Fruit fly (Drosophila melanogaster): ENCODE measurements around the gene CG17896.

Gene CG17896

DNA sequence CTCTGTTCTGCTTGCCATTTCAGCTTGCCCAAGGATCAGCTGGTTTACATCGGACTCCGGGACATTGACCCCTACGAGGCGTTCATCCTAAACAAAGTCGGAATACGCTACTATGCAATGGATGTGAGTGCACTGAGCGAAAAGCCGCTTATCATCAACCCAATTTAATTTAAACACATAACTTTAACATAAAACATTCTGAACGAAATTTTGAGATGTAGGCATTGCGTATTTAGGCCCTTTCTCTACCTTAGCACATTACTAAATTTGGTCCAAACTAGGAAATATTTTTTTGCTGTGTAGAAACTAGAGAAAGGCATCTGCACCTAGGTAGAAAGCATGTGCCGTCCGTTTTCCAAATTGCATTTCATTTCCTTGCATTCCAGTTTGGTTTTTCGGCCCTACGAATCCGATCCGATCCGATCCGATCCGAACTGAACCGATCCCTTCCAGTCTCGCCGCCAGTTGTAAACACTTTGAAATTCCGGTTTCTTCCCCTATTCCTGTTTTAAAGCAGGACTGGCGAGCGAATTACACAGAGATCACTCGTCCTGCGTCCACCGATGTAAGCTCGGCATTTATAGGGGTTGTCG, 33.3 kb upstream of the CG17896 start (continued):
- TF ChIP-seq NC2β (GFP tag; optimal IDR thresholded peaks at IDR 0.05) (peak; percentile 77), Rfx (GFP tag; IDR thresholded peaks at IDR 0.05) (no peak), CG30403 (GFP tag; optimal IDR thresholded peaks at IDR 0.05) (peak; percentile 45), CG6813 (GFP tag; optimal IDR thresholded peaks at IDR 0.05) (peak; percentile 65), CoRest (tag; optimal IDR thresholded peaks at IDR 0.05) (peak; percentile 31), CG7786 (GFP tag; optimal IDR thresholded peaks at IDR 0.05) (peak; percentile 63), CG5245 (GFP tag; optimal IDR thresholded peaks at IDR 0.05) (peak; percentile 53), grau (tag; optimal IDR thresholded peaks at IDR 0.05) (peak; percentile 56), Xrp1 (GFP tag; IDR thresholded peaks at IDR 0.05) (peak; percentile 89), fd64A (GFP tag; optimal IDR thresholded peaks at IDR 0.05) (no peak), CG8765 (GFP tag; IDR thresholded peaks at IDR 0.05) (peak; percentile 93), HLH4C (GFP tag; IDR thresholded peaks at IDR 0.05; ENCODE audit: partially characterized antibody) (no peak), lilli (GFP tag; optimal IDR thresholded peaks at IDR 0.05) (peak; percentile 54), MTF-1 (GFP tag; optimal IDR thresholded peaks at IDR 0.05; ENCODE audit: borderline replicate concordance) (peak; percentile 44), Ets65A (GFP tag) (peak; percentile 91), Hmx (GFP tag; optimal IDR thresholded peaks at IDR 0.05) (no peak), CG7987 (GFP tag; optimal IDR thresholded peaks at IDR 0.05) (no peak), Sin3A (optimal IDR thresholded peaks at IDR 0.05) (no peak), CG4820 (GFP tag; optimal IDR thresholded peaks at IDR 0.05) (peak; percentile 74), bab2 (GFP tag; optimal IDR thresholded peaks at IDR 0.05) (peak; percentile 46), her (GFP tag; optimal IDR thresholded peaks at IDR 0.05) (peak; percentile 44), esg (GFP tag; conservative IDR thresholded peaks at IDR 0.05) (no peak), abd-A (tag; optimal IDR thresholded peaks at IDR 0.05) (no peak), ind (GFP tag; optimal IDR thresholded peaks at IDR 0.05) (no peak), dan (GFP tag; IDR thresholded peaks at IDR 0.05) (peak; percentile 80), Hr39 (optimal IDR thresholded peaks at IDR 0.05) (no peak), CG14710 (tag; optimal IDR thresholded peaks at IDR 0.05) (peak; percentile 82), lov (optimal IDR thresholded peaks at IDR 0.05) (no peak), lov (GFP tag; IDR thresholded peaks at IDR 0.05) (peak; percentile 72; the same call in 1 of the 3 replicates), CG13123 (GFP tag; optimal IDR thresholded peaks at IDR 0.05) (no peak), CG1529 (GFP tag; optimal IDR thresholded peaks at IDR 0.05) (peak; percentile 2), CG10959 (GFP tag; IDR thresholded peaks at IDR 0.05) (peak; percentile 91), CG17802 (tag; optimal IDR thresholded peaks at IDR 0.05) (no peak), wek (GFP tag; optimal IDR thresholded peaks at IDR 0.05) (no peak), CG18476 (GFP tag; optimal IDR thresholded peaks at IDR 0.05) (peak; percentile 22), CG12155 (GFP tag; optimal IDR thresholded peaks at IDR 0.05) (peak; percentile 67), eve (GFP tag; optimal IDR thresholded peaks at IDR 0.05) (peak in 1 of 2 experiments; percentile 93), D19B (GFP tag; optimal IDR thresholded peaks at IDR 0.05) (no peak), BEAF-32 (GFP tag; optimal IDR thresholded peaks at IDR 0.05) (no peak), CG10209 (GFP tag; optimal IDR thresholded peaks at IDR 0.05) (peak; percentile 65), CG11398 (GFP tag; optimal IDR thresholded peaks at IDR 0.05) (peak; percentile 55), gro (GFP tag; optimal IDR thresholded peaks at IDR 0.05) (no peak), CG17568 (GFP tag; optimal IDR thresholded peaks at IDR 0.05) (no peak), p53 (GFP tag; optimal IDR thresholded peaks at IDR 0.05) (peak; percentile 2), mam (GFP tag; optimal IDR thresholded peaks at IDR 0.05) (peak; percentile 28), aop (GFP tag; IDR thresholded peaks at IDR 0.05) (no peak), ssp (GFP tag; IDR thresholded peaks at IDR 0.05) (no peak), dm (GFP tag; optimal IDR thresholded peaks at IDR 0.05) (peak; percentile 47), E2f1 (GFP tag; IDR thresholded peaks at IDR 0.05) (no peak), Oaz (GFP tag; IDR thresholded peaks at IDR 0.05) (no peak), Aef1 (GFP tag; IDR thresholded peaks at IDR 0.05) (no peak), HLHmδ (GFP tag; optimal IDR thresholded peaks at IDR 0.05) (no peak)

Measured in whole organism, embryonic.